Comparison of ENCODE assay signal across 4 fruit fly cellular contexts in genomic region chr3L:12501249-12501648, dm6.
TF ChIP-seq lines count a peak whose summit lies in the region.

Gene CG10638, minus strand, starts transcription at chr3L:12501311.
Gene CG10681, plus strand, starts transcription at chr3L:12501513.

TF ChIP-seq in whole organism, adult, 20 proteins besides CTCF, POLR2A, EP300 and RAD21 (continued from another document):
- TF ChIP-seq Clk (GFP tag; optimal IDR thresholded peaks at IDR 0.05; lab: Kevin White, UChicago) (no peak), cic (GFP tag; optimal IDR thresholded peaks at IDR 0.05; lab: Kevin White, UChicago) (no peak)

TF ChIP-seq in whole organism, embryonic, 481 proteins besides CTCF, POLR2A, EP300 and RAD21 (continued from another document and continues in another):
- no peak for TF ChIP-seq salm (tag; optimal IDR thresholded peaks at IDR 0.05; lab: Kevin White, UChicago)
- TF ChIP-seq CG8478 (optimal IDR thresholded peaks at IDR 0.05; lab: Kevin White, UChicago): no peak
- no peak; the same call in 2 of the 3 replicates for TF ChIP-seq ken (GFP tag; IDR thresholded peaks at IDR 0.05; lab: Robert Waterston, UW)
- no peak for TF ChIP-seq CG1647 (GFP tag; optimal IDR thresholded peaks at IDR 0.05; lab: Kevin White, UChicago)
- TF ChIP-seq Optix (GFP tag; IDR thresholded peaks at IDR 0.05; lab: Robert Waterston, UW): no peak
- TF ChIP-seq H2.0 (GFP tag; IDR thresholded peaks at IDR 0.05; lab: Robert Waterston, UW): no peak
- peak; percentile 74 for TF ChIP-seq CG15514 (GFP tag; optimal IDR thresholded peaks at IDR 0.05; lab: Kevin White, UChicago)
- TF ChIP-seq Awh (GFP tag; IDR thresholded peaks at IDR 0.05; lab: Robert Waterston, UW): no peak
- no peak for TF ChIP-seq CG11560 (tag; IDR thresholded peaks at IDR 0.05; lab: Robert Waterston, UW)
- no peak for TF ChIP-seq disco-r (GFP tag; optimal IDR thresholded peaks at IDR 0.05; lab: Kevin White, UChicago)
- peak; percentile 45 for TF ChIP-seq CG13775 (GFP tag; optimal IDR thresholded peaks at IDR 0.05; lab: Kevin White, UChicago)
- TF ChIP-seq CG18599 (GFP tag; optimal IDR thresholded peaks at IDR 0.05; lab: Kevin White, UChicago): no peak
- TF ChIP-seq CG14667 (GFP tag; IDR thresholded peaks at IDR 0.05; lab: Robert Waterston, UW): no peak
- TF ChIP-seq peb (GFP tag; IDR thresholded peaks at IDR 0.05; lab: Robert Waterston, UW): no peak
- no peak for TF ChIP-seq mirr (GFP tag; optimal IDR thresholded peaks at IDR 0.05; lab: Kevin White, UChicago)
- TF ChIP-seq CG15601 (tag; optimal IDR thresholded peaks at IDR 0.05; lab: Kevin White, UChicago): peak; percentile 31
- no peak for TF ChIP-seq twi (tag; optimal IDR thresholded peaks at IDR 0.05; lab: Kevin White, UChicago)
- no peak for TF ChIP-seq CG8281 (tag; optimal IDR thresholded peaks at IDR 0.05; lab: Kevin White, UChicago)
- TF ChIP-seq nmo (GFP tag; optimal IDR thresholded peaks at IDR 0.05; lab: Kevin White, UChicago): peak; percentile 55
- no peak for TF ChIP-seq CG2199 (GFP tag; IDR thresholded peaks at IDR 0.05; lab: Robert Waterston, UW)
- no peak for TF ChIP-seq onecut (GFP tag; IDR thresholded peaks at IDR 0.05; lab: Robert Waterston, UW)
- TF ChIP-seq CG18011 (GFP tag; optimal IDR thresholded peaks at IDR 0.05; lab: Kevin White, UChicago): peak; percentile 30
- TF ChIP-seq CG18764 (GFP tag; optimal IDR thresholded peaks at IDR 0.05; lab: Kevin White, UChicago): peak; percentile 22
- peak; percentile 98 for TF ChIP-seq trem (tag; optimal IDR thresholded peaks at IDR 0.05; lab: Kevin White, UChicago)
- peak; percentile 10 for TF ChIP-seq CG4854 (GFP tag; optimal IDR thresholded peaks at IDR 0.05; lab: Kevin White, UChicago)
- no peak for TF ChIP-seq Dfd (GFP tag; optimal IDR thresholded peaks at IDR 0.05; lab: Kevin White, UChicago)
- no peak for TF ChIP-seq Nf-YB (GFP tag; optimal IDR thresholded peaks at IDR 0.05; lab: Kevin White, UChicago)
- TF ChIP-seq da (GFP tag; optimal IDR thresholded peaks at IDR 0.05; lab: Kevin White, UChicago): no peak
- no peak for TF ChIP-seq CG15073 (GFP tag; optimal IDR thresholded peaks at IDR 0.05; lab: Kevin White, UChicago)
- no peak for TF ChIP-seq CG6272 (GFP tag; IDR thresholded peaks at IDR 0.05; lab: Robert Waterston, UW)
- no peak for TF ChIP-seq Rx (GFP tag; IDR thresholded peaks at IDR 0.05; lab: Robert Waterston, UW)
- TF ChIP-seq CG11398 (GFP tag; optimal IDR thresholded peaks at IDR 0.05; lab: Kevin White, UChicago): no peak
- no peak for TF ChIP-seq trh (GFP tag; optimal IDR thresholded peaks at IDR 0.05; lab: Kevin White, UChicago)
- no peak for TF ChIP-seq CG15696 (tag; optimal IDR thresholded peaks at IDR 0.05; lab: Kevin White, UChicago)
- TF ChIP-seq CG12236 (GFP tag; optimal IDR thresholded peaks at IDR 0.05; lab: Kevin White, UChicago): no peak
- TF ChIP-seq inv (GFP tag; IDR thresholded peaks at IDR 0.05; lab: Robert Waterston, UW; ENCODE audit: partially characterized antibody): no peak
- TF ChIP-seq ap (GFP tag; IDR thresholded peaks at IDR 0.05; lab: Robert Waterston, UW): no peak
- no peak for TF ChIP-seq CG10462 (GFP tag; optimal IDR thresholded peaks at IDR 0.05; lab: Kevin White, UChicago)
- no peak for TF ChIP-seq CG14014 (GFP tag; IDR thresholded peaks at IDR 0.05; lab: Robert Waterston, UW)
- TF ChIP-seq Stat92E (GFP tag; optimal IDR thresholded peaks at IDR 0.05; lab: Kevin White, UChicago): no peak
- peak; percentile 54 for TF ChIP-seq CG2712 (tag; optimal IDR thresholded peaks at IDR 0.05; lab: Kevin White, UChicago)
- no peak for TF ChIP-seq ash1 (GFP tag; optimal IDR thresholded peaks at IDR 0.05; lab: Kevin White, UChicago)
- no peak for TF ChIP-seq Tbp (GFP tag; optimal IDR thresholded peaks at IDR 0.05; lab: Kevin White, UChicago)
- TF ChIP-seq pum (GFP tag; optimal IDR thresholded peaks at IDR 0.05; lab: Kevin White, UChicago): no peak
- no peak for TF ChIP-seq Ada2b (GFP tag; IDR thresholded peaks at IDR 0.05; lab: Robert Waterston, UW)
- peak; percentile 5 for TF ChIP-seq vfl (GFP tag; optimal IDR thresholded peaks at IDR 0.05; lab: Kevin White, UChicago)

TF ChIP-seq in whole organism, prepupa, 60 proteins besides CTCF, POLR2A, EP300 and RAD21 (continued from another document):
- TF ChIP-seq Sox14 (GFP tag; optimal IDR thresholded peaks at IDR 0.05; lab: Kevin White, UChicago) (peak; percentile 81), CG6163 (GFP tag; IDR thresholded peaks at IDR 0.05; lab: Robert Waterston, UW) (no peak), cyc (GFP tag; optimal IDR thresholded peaks at IDR 0.05; lab: Kevin White, UChicago) (peak; percentile 43), Ets21C (GFP tag; optimal IDR thresholded peaks at IDR 0.05; lab: Kevin White, UChicago) (no peak), CG3919 (GFP tag; optimal IDR thresholded peaks at IDR 0.05; lab: Kevin White, UChicago) (peak; percentile 38), pdm3 (GFP tag; optimal IDR thresholded peaks at IDR 0.05; lab: Kevin White, UChicago) (no peak), CG32006 (GFP tag; optimal IDR thresholded peaks at IDR 0.05; lab: Kevin White, UChicago) (no peak), CG3032 (tag; optimal IDR thresholded peaks at IDR 0.05; lab: Kevin White, UChicago) (peak; percentile 35), Eip75B (GFP tag; optimal IDR thresholded peaks at IDR 0.05; lab: Kevin White, UChicago) (peak; percentile 68), acj6 (GFP tag; optimal IDR thresholded peaks at IDR 0.05; lab: Kevin White, UChicago) (peak; percentile 52), CG15336 (GFP tag; IDR thresholded peaks at IDR 0.05; lab: Robert Waterston, UW) (no peak), CG16779 (tag; optimal IDR thresholded peaks at IDR 0.05; lab: Kevin White, UChicago) (no peak), CG8319 (GFP tag; optimal IDR thresholded peaks at IDR 0.05; lab: Kevin White, UChicago) (no peak), CG6792 (GFP tag; optimal IDR thresholded peaks at IDR 0.05; lab: Kevin White, UChicago) (peak; percentile 1), fd59A (GFP tag; optimal IDR thresholded peaks at IDR 0.05; lab: Kevin White, UChicago) (no peak), CG9139 (GFP tag; optimal IDR thresholded peaks at IDR 0.05; lab: Kevin White, UChicago) (no peak), CG11762 (GFP tag; optimal IDR thresholded peaks at IDR 0.05; lab: Kevin White, UChicago; ENCODE audit: insufficient read depth) (no peak), spab (GFP tag; optimal IDR thresholded peaks at IDR 0.05; lab: Kevin White, UChicago) (no peak), Hr4 (GFP tag; optimal IDR thresholded peaks at IDR 0.05; lab: Kevin White, UChicago) (peak; percentile 56), ss (GFP tag; optimal IDR thresholded peaks at IDR 0.05; lab: Kevin White, UChicago) (no peak), Sox15 (GFP tag; optimal IDR thresholded peaks at IDR 0.05; lab: Kevin White, UChicago) (no peak), net (GFP tag; optimal IDR thresholded peaks at IDR 0.05; lab: Kevin White, UChicago) (no peak), Met (GFP tag; optimal IDR thresholded peaks at IDR 0.05; lab: Kevin White, UChicago) (no peak), fkh (GFP tag; optimal IDR thresholded peaks at IDR 0.05; lab: Kevin White, UChicago) (peak; percentile 65), lz (GFP tag; optimal IDR thresholded peaks at IDR 0.05; lab: Kevin White, UChicago) (peak; percentile 49), Gug (GFP tag; IDR thresholded peaks at IDR 0.05; lab: Robert Waterston, UW) (no peak), CG1621 (tag; optimal IDR thresholded peaks at IDR 0.05; lab: Kevin White, UChicago) (peak; percentile 44), CG11294 (GFP tag; IDR thresholded peaks at IDR 0.05; lab: Robert Waterston, UW) (no peak), CG31627 (GFP tag; optimal IDR thresholded peaks at IDR 0.05; lab: Kevin White, UChicago) (peak; percentile 40), salr (GFP tag; optimal IDR thresholded peaks at IDR 0.05; lab: Kevin White, UChicago) (no peak), CG6808 (GFP tag; optimal IDR thresholded peaks at IDR 0.05; lab: Kevin White, UChicago) (peak; percentile 4), topi (GFP tag; optimal IDR thresholded peaks at IDR 0.05; lab: Kevin White, UChicago) (peak; percentile 59), eg (GFP tag; IDR thresholded peaks at IDR 0.05; lab: Robert Waterston, UW) (no peak), achi (GFP tag; optimal IDR thresholded peaks at IDR 0.05; lab: Kevin White, UChicago) (peak; percentile 41), esn (GFP tag; optimal IDR thresholded peaks at IDR 0.05; lab: Kevin White, UChicago) (peak; percentile 74), CG8119 (GFP tag; IDR thresholded peaks at IDR 0.05; lab: Robert Waterston, UW) (no peak), Eip93F (GFP tag; optimal IDR thresholded peaks at IDR 0.05; lab: Kevin White, UChicago) (peak; percentile 36), fd85E (GFP tag; optimal IDR thresholded peaks at IDR 0.05; lab: Kevin White, UChicago) (no peak), CG11902 (GFP tag; optimal IDR thresholded peaks at IDR 0.05; lab: Kevin White, UChicago) (no peak), CG34406 (GFP tag; optimal IDR thresholded peaks at IDR 0.05; lab: Kevin White, UChicago) (peak; percentile 34)

TF ChIP-seq in whole organism, wandering third instar larva, 38 proteins besides CTCF, POLR2A, EP300 and RAD21 (continued from another document):
- TF ChIP-seq h (GFP tag; optimal IDR thresholded peaks at IDR 0.05; lab: Kevin White, UChicago) (peak; percentile 73), Mio (GFP tag; optimal IDR thresholded peaks at IDR 0.05; lab: Kevin White, UChicago) (no peak), Abd-B (GFP tag; optimal IDR thresholded peaks at IDR 0.05; lab: Kevin White, UChicago) (no peak), Dif (GFP tag; optimal IDR thresholded peaks at IDR 0.05; lab: Kevin White, UChicago; ENCODE audit: partially characterized antibody) (no peak), dl (GFP tag; optimal IDR thresholded peaks at IDR 0.05; lab: Kevin White, UChicago; ENCODE audit: insufficient read depth in 1 of 2, partially characterized antibody in 2 of 2) (no peak), dmrt93B (GFP tag; optimal IDR thresholded peaks at IDR 0.05; lab: Kevin White, UChicago) (no peak), jim (GFP tag; optimal IDR thresholded peaks at IDR 0.05; lab: Kevin White, UChicago) (no peak), psq (GFP tag; optimal IDR thresholded peaks at IDR 0.05; lab: Kevin White, UChicago) (peak; percentile 6)
